Fruit fly (Drosophila melanogaster) whole organism, wandering third instar larva: ENCODE measurements around the gene CG43133.
A peak's percentile ranks its signal among the peaks of the same experiment; 100 is the strongest.

Experiments used
- CG32264 ChIP-seq: fragments of 200-800 bp; sonication (Bioruptor generic); optimal IDR thresholded peaks from 2 replicates; lab custom pipeline; 2016; ENCODE audit warnings: missing biosample characterization, missing genetic modification characterization
- CG9705 ChIP-seq: fragments of 200-800 bp; sonication (Bioruptor generic); optimal IDR thresholded peaks from 2 replicates; lab custom pipeline; 2018; ENCODE audit warnings: missing biosample characterization, mild to moderate bottlenecking, missing genetic modification characterization
- CrebA ChIP-seq: fragments of 200-800 bp; sonication (Bioruptor generic); optimal IDR thresholded peaks from 2 replicates; lab custom pipeline; 2016; ENCODE audit warnings: missing biosample characterization, mild to moderate bottlenecking, missing genetic modification characterization, borderline replicate concordance
- Dfd ChIP-seq: fragments of >200 bp; optimal IDR thresholded peaks from 2 replicates; lab custom pipeline; 2017; ENCODE audit warnings: missing biosample characterization, missing genetic modification characterization
- Dif ChIP-seq: fragments of 200-275, 200-300 bp; sonication (Bioruptor generic); optimal IDR thresholded peaks from 2 replicates; lab custom pipeline; 2018; ENCODE audit warnings: missing biosample characterization, missing genetic modification characterization; ENCODE audit not compliant: partially characterized antibody
- GATAd ChIP-seq: sonication (Bioruptor generic); optimal IDR thresholded peaks from 2 replicates; lab custom pipeline; 2016; ENCODE audit warnings: missing biosample characterization, missing genetic modification characterization
- HLH106 ChIP-seq: fragments of 200-800 bp; optimal IDR thresholded peaks from 3 replicates; lab custom pipeline; 2019; ENCODE audit warnings: missing biosample characterization, mild to moderate bottlenecking, missing genetic modification characterization, moderate library complexity
- Hnf4 ChIP-seq: fragments of 200-800 bp; sonication (Bioruptor generic); optimal IDR thresholded peaks from 2 replicates; lab custom pipeline; 2016; ENCODE audit warnings: missing biosample characterization, mild to moderate bottlenecking, missing genetic modification characterization
- Jra ChIP-seq: sonication (Bioruptor generic); optimal IDR thresholded peaks from 2 replicates; lab custom pipeline; 2016; ENCODE audit warnings: missing biosample characterization, missing genetic modification characterization
- Mio ChIP-seq: sonication (Bioruptor generic); optimal IDR thresholded peaks from 2 replicates; lab custom pipeline; 2016; ENCODE audit warnings: missing biosample characterization, missing genetic modification characterization
- Myc ChIP-seq: fragments of >200 bp; optimal IDR thresholded peaks from 2 replicates; lab custom pipeline; 2017
- N ChIP-seq: fragments of >200 bp; optimal IDR thresholded peaks from 2 replicates; lab custom pipeline; 2018; ENCODE audit warnings: missing biosample characterization, missing external identifiers, missing genetic modification characterization
- OdsH ChIP-seq: fragments of 200-800 bp; sonication (Bioruptor generic); optimal IDR thresholded peaks from 2 replicates; lab custom pipeline; 2016; ENCODE audit warnings: missing biosample characterization, mild to moderate bottlenecking, missing genetic modification characterization
- Rel ChIP-seq, 2 experiments: fragments of 200-800 bp; sonication (Bioruptor generic) in 1 of 2; optimal IDR thresholded peaks; 2 replicates in 1 of 2; 3 replicates in 1 of 2; lab custom pipeline; 2016 to 2019; ENCODE audit warnings: mild to moderate bottlenecking in 2 of 2, missing biosample characterization in 2 of 2, missing genetic modification characterization in 2 of 2, moderate library complexity in 1 of 2
- Sp1 ChIP-seq: fragments of 200-800 bp; sonication (Bioruptor generic); optimal IDR thresholded peaks from 3 replicates; lab custom pipeline; 2019; ENCODE audit warnings: missing biosample characterization, mild to moderate bottlenecking, missing genetic modification characterization, moderate library complexity
- Vsx2 ChIP-seq: fragments of 200-300, 225-300 bp; sonication (Bioruptor generic); optimal IDR thresholded peaks from 2 replicates; lab custom pipeline; 2018; ENCODE audit warnings: missing biosample characterization, missing genetic modification characterization; ENCODE audit not compliant: partially characterized antibody
- br ChIP-seq: fragments of 200-800 bp; sonication (Bioruptor generic); optimal IDR thresholded peaks from 2 replicates; lab custom pipeline; 2016; ENCODE audit warnings: missing biosample characterization, missing genetic modification characterization
- brk ChIP-seq: fragments of 200-800 bp; sonication (Bioruptor generic); optimal IDR thresholded peaks from 2 replicates; lab custom pipeline; 2016; ENCODE audit warnings: missing biosample characterization, mild to moderate bottlenecking, missing genetic modification characterization
- dl ChIP-seq, 2 experiments: fragments of 175-275, 200-275 bp in 1 of 2; fragments of 200-275 bp in 1 of 2; sonication (Bioruptor generic); optimal IDR thresholded peaks; lab custom pipeline; 2018; ENCODE audit warnings: mild to moderate bottlenecking in 2 of 2, missing biosample characterization in 2 of 2, missing genetic modification characterization in 2 of 2, moderate library complexity in 2 of 2; ENCODE audit not compliant: partially characterized antibody in 2 of 2, insufficient read depth in 1 of 2
- dmrt93B ChIP-seq: fragments of 200-800 bp; sonication (Bioruptor generic); optimal IDR thresholded peaks from 2 replicates; lab custom pipeline; 2018; ENCODE audit warnings: missing biosample characterization, mild to moderate bottlenecking, missing genetic modification characterization
- dsf ChIP-seq: sonication (Bioruptor generic); optimal IDR thresholded peaks from 2 replicates; lab custom pipeline; 2016; ENCODE audit warnings: missing biosample characterization, missing genetic modification characterization, borderline replicate concordance
- ey ChIP-seq: fragments of 200-800 bp; sonication (Bioruptor generic); optimal IDR thresholded peaks from 2 replicates; lab custom pipeline; 2016; ENCODE audit warnings: missing biosample characterization, missing genetic modification characterization
- foxo ChIP-seq, 2 experiments: fragments of 200-800 bp; sonication (Bioruptor generic); optimal IDR thresholded peaks; 2 replicates in 1 of 2; 3 replicates in 1 of 2; lab custom pipeline; 2016 to 2017; ENCODE audit warnings: missing biosample characterization in 2 of 2, missing genetic modification characterization in 2 of 2
- fru ChIP-seq: fragments of 200-800 bp; sonication (Bioruptor generic); optimal IDR thresholded peaks from 3 replicates; lab custom pipeline; 2016; ENCODE audit warnings: missing biosample characterization, mild to moderate bottlenecking, missing genetic modification characterization
- h ChIP-seq: fragments of 200-800 bp; sonication (Bioruptor generic); optimal IDR thresholded peaks from 3 replicates; lab custom pipeline; 2016; ENCODE audit warnings: missing biosample characterization, mild to moderate bottlenecking, missing genetic modification characterization
- jim ChIP-seq: fragments of 175-275, 200-325 bp; sonication (Bioruptor generic); optimal IDR thresholded peaks from 2 replicates; lab custom pipeline; 2016; ENCODE audit warnings: missing biosample characterization, mild to moderate bottlenecking, missing genetic modification characterization
- lola ChIP-seq: fragments of >200 bp; optimal IDR thresholded peaks from 2 replicates; lab custom pipeline; 2017; ENCODE audit warnings: missing biosample characterization, missing genetic modification characterization
- pan ChIP-seq: fragments of >200 bp; optimal IDR thresholded peaks from 2 replicates; lab custom pipeline; 2017
- psq ChIP-seq: fragments of 200-800 bp; sonication (Bioruptor generic); optimal IDR thresholded peaks from 3 replicates; lab custom pipeline; 2017; ENCODE audit warnings: missing biosample characterization, mild to moderate bottlenecking, missing genetic modification characterization, moderate library complexity
- rgr ChIP-seq: fragments of 200-800 bp; sonication (Bioruptor generic); optimal IDR thresholded peaks from 3 replicates; lab custom pipeline; 2016; ENCODE audit warnings: missing biosample characterization, mild to moderate bottlenecking, missing genetic modification characterization
- sage ChIP-seq: fragments of 200-800 bp; sonication (Bioruptor generic); optimal IDR thresholded peaks from 2 replicates; lab custom pipeline; 2016; ENCODE audit warnings: missing biosample characterization, mild to moderate bottlenecking, missing genetic modification characterization
- sv ChIP-seq: fragments of 200-800 bp; sonication (Bioruptor generic); optimal IDR thresholded peaks from 3 replicates; lab custom pipeline; 2016; ENCODE audit warnings: missing biosample characterization, missing genetic modification characterization
- usp ChIP-seq: fragments of >200 bp; optimal IDR thresholded peaks from 2 replicates; lab custom pipeline; 2017; ENCODE audit warnings: missing biosample characterization, missing genetic modification characterization
- woc ChIP-seq: sonication (Bioruptor generic); optimal IDR thresholded peaks from 2 replicates; lab custom pipeline; 2016; ENCODE audit warnings: missing biosample characterization, mild to moderate bottlenecking, missing genetic modification characterization

The CG43133 gene

dm6 chrX:18090333-18090732, 39.6 kb downstream of the CG43133 start, which contains the start of gene Swt1:
Gene Swt1 (minus strand): TSS chrX:18090509.
- no peak for TF ChIP-seq Rel (GFP tag; optimal IDR thresholded peaks at IDR 0.05; lab: Kevin White, UChicago)
- TF ChIP-seq Rel (tag; optimal IDR thresholded peaks at IDR 0.05; lab: Kevin White, UChicago) = peak; percentile 79
- TF ChIP-seq h (GFP tag; lab: Kevin White, UChicago) = no peak

DNA sequence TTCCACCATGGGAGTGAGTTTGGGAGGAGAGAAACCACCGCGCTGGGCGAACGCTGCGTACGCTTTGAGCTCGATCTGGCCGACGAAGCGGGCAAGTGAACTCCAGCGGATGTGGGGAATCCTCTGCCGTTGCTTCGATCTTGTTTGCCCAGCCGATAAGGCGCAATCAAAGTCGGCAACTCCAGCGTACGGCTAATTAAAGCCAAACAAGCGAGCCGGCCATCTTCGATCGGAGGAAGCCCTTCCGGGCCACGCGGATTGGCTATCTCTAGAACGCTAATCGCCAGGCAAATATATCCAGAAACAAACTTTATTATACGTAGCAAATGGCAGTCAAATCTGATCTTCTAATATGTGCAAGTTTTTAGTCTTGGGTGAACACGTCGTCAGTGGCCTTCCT, 41.5 kb downstream of the CG43133 start, which contains the start of gene CG7536:
Gene CG7536 (minus strand): TSS at position 101 of the 400 bp plus-strand sequence.
- TF ChIP-seq psq (GFP tag; lab: Kevin White, UChicago) (no peak), usp (GFP tag; lab: Kevin White, UChicago) (no peak), sage (GFP tag; lab: Kevin White, UChicago) (no peak), HLH106 (tag; lab: Kevin White, UChicago) (no peak), dsf (GFP tag; lab: Kevin White, UChicago) (no peak), Mio (GFP tag; lab: Kevin White, UChicago) (no peak), pan (lab: Kevin White, UChicago) (no peak), OdsH (GFP tag; lab: Kevin White, UChicago) (no peak), brk (GFP tag; lab: Kevin White, UChicago) (no peak), h (GFP tag; lab: Kevin White, UChicago) (no peak), CrebA (GFP tag; lab: Kevin White, UChicago) (no peak), GATAd (GFP tag; lab: Kevin White, UChicago) (no peak), dmrt93B (GFP tag; lab: Kevin White, UChicago) (no peak), CG9705 (GFP tag; lab: Kevin White, UChicago) (no peak), CG32264 (GFP tag; lab: Kevin White, UChicago) (no peak), N (GFP tag; lab: Kevin White, UChicago) (no peak), woc (GFP tag; lab: Kevin White, UChicago) (no peak), br (GFP tag; lab: Kevin White, UChicago) (no peak), Vsx2 (GFP tag; lab: Kevin White, UChicago) (no peak), foxo (GFP tag; optimal IDR thresholded peaks at IDR 0.05; lab: Kevin White, UChicago) (no peak)
- TF ChIP-seq, all 38 proteins: peak for 0

DNA sequence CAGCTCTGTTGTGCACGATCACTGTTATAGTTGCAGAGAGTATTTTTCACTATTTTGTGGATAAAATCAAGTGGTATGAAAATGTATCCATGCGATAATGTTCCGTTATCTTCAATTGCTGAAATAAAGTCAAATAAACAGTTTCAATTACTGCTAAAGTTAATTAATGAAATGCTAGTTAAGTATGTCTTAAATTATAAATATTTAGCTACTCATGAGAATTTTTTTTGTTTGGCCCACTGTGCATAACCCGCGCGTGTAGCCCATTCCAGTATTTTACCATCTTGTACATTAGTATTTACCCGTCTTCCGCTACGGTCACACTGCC, 44.5 kb downstream of the CG43133 start, which contains the start of gene Ada3:
Gene Ada3 (plus strand): TSS at position 292 of the 328 bp plus-strand sequence.
- TF ChIP-seq psq (GFP tag; lab: Kevin White, UChicago) (peak; percentile 70), dl (GFP tag; optimal IDR thresholded peaks at IDR 0.05; lab: Kevin White, UChicago; ENCODE audit: insufficient read depth in 1 of 2, partially characterized antibody in 2 of 2) (no peak), HLH106 (tag; lab: Kevin White, UChicago) (peak; percentile 86), pan (lab: Kevin White, UChicago) (no peak), Hnf4 (GFP tag; lab: Kevin White, UChicago) (peak; percentile 85), ey (GFP tag; lab: Kevin White, UChicago) (peak; percentile 83), GATAd (GFP tag; lab: Kevin White, UChicago) (peak; percentile 60), usp (GFP tag; lab: Kevin White, UChicago) (no peak), Sp1 (GFP tag; lab: Kevin White, UChicago) (peak; percentile 76), br (GFP tag; lab: Kevin White, UChicago) (peak; percentile 79), jim (no peak), Rel (GFP tag; optimal IDR thresholded peaks at IDR 0.05; lab: Kevin White, UChicago) (no peak), Rel (tag; optimal IDR thresholded peaks at IDR 0.05; lab: Kevin White, UChicago) (peak; percentile 56), lola (no peak), Vsx2 (GFP tag; lab: Kevin White, UChicago) (no peak), brk (GFP tag; lab: Kevin White, UChicago) (no peak), Myc (lab: Kevin White, UChicago) (peak; percentile 15), Dif (GFP tag; lab: Kevin White, UChicago) (no peak), Jra (GFP tag; lab: Kevin White, UChicago) (peak; percentile 80), dmrt93B (GFP tag; lab: Kevin White, UChicago) (peak; percentile 65), sv (GFP tag; lab: Kevin White, UChicago) (peak; percentile 86), CG32264 (GFP tag; lab: Kevin White, UChicago) (peak; percentile 63), dsf (GFP tag; lab: Kevin White, UChicago) (peak; percentile 54), woc (GFP tag; lab: Kevin White, UChicago) (peak; percentile 83), rgr (peak; percentile 83), Mio (GFP tag; lab: Kevin White, UChicago) (no peak), h (GFP tag; lab: Kevin White, UChicago) (peak; percentile 90), OdsH (GFP tag; lab: Kevin White, UChicago) (peak; percentile 64), N (GFP tag; lab: Kevin White, UChicago) (no peak), sage (GFP tag; lab: Kevin White, UChicago) (peak; percentile 5), CG9705 (GFP tag; lab: Kevin White, UChicago) (peak; percentile 76), Dfd (GFP tag; lab: Kevin White, UChicago) (no peak), foxo (GFP tag; optimal IDR thresholded peaks at IDR 0.05; lab: Kevin White, UChicago) (peak in 1 of 2 experiments; percentile 88), fru (peak; percentile 85)
